Fruit fly (Drosophila melanogaster) whole organism, embryonic: ENCODE data around the gene Df31.

Experiments used
- ATbp ChIP-seq: fragments of 200-800 bp; sonication (Bioruptor generic); optimal IDR thresholded peaks from 2 replicates; lab custom pipeline; 2017; ENCODE audit warnings: missing biosample characterization, mild to moderate bottlenecking, missing genetic modification characterization, missing genetic modification reagents
- Antp ChIP-seq: fragments of 200-800 bp; sonication (Bioruptor generic); optimal IDR thresholded peaks from 3 replicates; lab custom pipeline; 2016; ENCODE audit warnings: missing biosample characterization, missing genetic modification characterization
- Awh ChIP-seq: fragments of 200-800 bp; sonication (Bioruptor generic); IDR thresholded peaks from 2 replicates; pipeline ENCODE4, ENCODE4 v1.3.6; 2022; ENCODE audit warnings: missing biosample characterization, missing genetic modification characterization
- CG10366 ChIP-seq: fragments of 200-800 bp; sonication (Bioruptor generic); IDR thresholded peaks from 2 replicates; pipeline ENCODE4 v1.3.6; 2022; ENCODE audit warnings: missing biosample characterization, missing genetic modification characterization
- CG11695 ChIP-seq: fragments of 200-800 bp; sonication (Bioruptor generic); IDR thresholded peaks from 3 replicates; pipeline ENCODE4 v1.3.6; 2022; ENCODE audit warnings: missing biosample characterization, missing genetic modification characterization
- CG12155 ChIP-seq: fragments of 200-800 bp; sonication (Bioruptor generic); optimal IDR thresholded peaks from 3 replicates; lab custom pipeline; 2016; ENCODE audit warnings: missing biosample characterization, missing genetic modification characterization
- CG12299 ChIP-seq: fragments of 200-800 bp; sonication (Bioruptor generic); optimal IDR thresholded peaks from 2 replicates; lab custom pipeline; 2018; ENCODE audit warnings: missing biosample characterization, mild to moderate bottlenecking, missing genetic modification characterization
- CG1529 ChIP-seq: fragments of 200-800 bp; sonication (Bioruptor generic); optimal IDR thresholded peaks from 3 replicates; lab custom pipeline; 2018; ENCODE audit warnings: missing biosample characterization, missing genetic modification characterization
- CG16779 ChIP-seq: fragments of 200-800 bp; sonication (Bioruptor generic); IDR thresholded peaks from 2 replicates; pipeline ENCODE4 v1.3.6; 2022; ENCODE audit warnings: missing biosample characterization, missing genetic modification characterization
- CG18476 ChIP-seq: fragments of 200-800 bp; sonication (Bioruptor generic); optimal IDR thresholded peaks from 2 replicates; lab custom pipeline; 2016; ENCODE audit warnings: missing biosample characterization, mild to moderate bottlenecking, missing genetic modification characterization
- CG18599 ChIP-seq: fragments of 200-800 bp; sonication (Bioruptor generic); optimal IDR thresholded peaks from 3 replicates; lab custom pipeline; 2017; ENCODE audit warnings: missing biosample characterization, missing genetic modification characterization, mild to moderate bottlenecking, moderate library complexity, missing genetic modification reagents
- CG30020 ChIP-seq: fragments of 200-800 bp; optimal IDR thresholded peaks from 2 replicates; lab custom pipeline; 2019; ENCODE audit warnings: missing biosample characterization, mild to moderate bottlenecking, missing genetic modification characterization, moderate library complexity
- CG4820 ChIP-seq: fragments of 200-800 bp; sonication (Bioruptor generic); optimal IDR thresholded peaks from 3 replicates; lab custom pipeline; 2016; ENCODE audit warnings: missing biosample characterization, missing genetic modification characterization
- CG5180 ChIP-seq: fragments of 200-800 bp; sonication (Bioruptor generic); optimal IDR thresholded peaks from 3 replicates; lab custom pipeline; 2017; ENCODE audit warnings: missing biosample characterization, missing genetic modification characterization, mild to moderate bottlenecking, moderate library complexity, missing genetic modification reagents
- CG6689 ChIP-seq: fragments of 200-800 bp; sonication (Bioruptor generic); IDR thresholded peaks from 2 replicates; pipeline ENCODE4 v1.3.6; 2022; ENCODE audit warnings: missing biosample characterization, missing genetic modification characterization
- CG6813 ChIP-seq: fragments of 200-800 bp; sonication (Bioruptor generic); optimal IDR thresholded peaks from 2 replicates; lab custom pipeline; 2017; ENCODE audit warnings: missing biosample characterization, missing genetic modification characterization, mild to moderate bottlenecking, moderate library complexity, missing genetic modification reagents
- CG6854 ChIP-seq: fragments of 200-800 bp; sonication (Bioruptor generic); optimal IDR thresholded peaks from 3 replicates; lab custom pipeline; 2017; ENCODE audit warnings: missing biosample characterization, mild to moderate bottlenecking, missing genetic modification characterization
- CG7963 ChIP-seq: fragments of 200-800 bp; sonication (Bioruptor generic); IDR thresholded peaks from 3 replicates; pipeline ENCODE4 v1.3.6; 2022; ENCODE audit warnings: missing biosample characterization, missing genetic modification characterization; ENCODE audit not compliant: partially characterized antibody
- CG8281 ChIP-seq: fragments of 200-800 bp; sonication (Bioruptor generic); optimal IDR thresholded peaks from 2 replicates; lab custom pipeline; 2018; ENCODE audit warnings: missing biosample characterization, mild to moderate bottlenecking, missing genetic modification characterization, moderate library complexity
- Dref ChIP-seq: fragments of 200-800 bp; sonication (Bioruptor generic); IDR thresholded peaks from 2 replicates; pipeline ENCODE4 v1.3.6; 2022; ENCODE audit warnings: missing biosample characterization, missing genetic modification characterization
- Fer3 ChIP-seq: fragments of 200-800 bp; sonication (Bioruptor generic); optimal IDR thresholded peaks from 2 replicates; lab custom pipeline; 2018; ENCODE audit warnings: missing biosample characterization, mild to moderate bottlenecking, missing genetic modification characterization, moderate library complexity
- GATAe ChIP-seq: fragments of 200-800 bp; sonication (Bioruptor generic); conservative IDR thresholded peaks from 2 replicates; pipeline ENCODE4 v1.3.6; 2022; ENCODE audit warnings: missing biosample characterization, missing genetic modification characterization
- HLH4C ChIP-seq: fragments of 200-800 bp; sonication (Bioruptor generic); IDR thresholded peaks from 3 replicates; pipeline ENCODE4 v1.3.6; 2022; ENCODE audit warnings: missing biosample characterization, missing genetic modification characterization; ENCODE audit not compliant: partially characterized antibody
- Max ChIP-seq: fragments of 200-800 bp; sonication (Bioruptor generic); optimal IDR thresholded peaks from 2 replicates; lab custom pipeline; 2016; ENCODE audit warnings: missing biosample characterization, mild to moderate bottlenecking, missing genetic modification characterization
- Six4 ChIP-seq: fragments of 200-800 bp; sonication (Bioruptor generic); optimal IDR thresholded peaks from 2 replicates; lab custom pipeline; 2016; ENCODE audit warnings: missing biosample characterization, missing genetic modification characterization
- Sox100B ChIP-seq: fragments of 200-800 bp; sonication (Bioruptor generic); optimal IDR thresholded peaks from 3 replicates; lab custom pipeline; 2018; ENCODE audit warnings: missing biosample characterization, mild to moderate bottlenecking, missing genetic modification characterization
- Ssrp ChIP-seq: fragments of 200-800 bp; sonication (Bioruptor generic); optimal IDR thresholded peaks from 2 replicates; lab custom pipeline; 2018; ENCODE audit warnings: missing biosample characterization, mild to moderate bottlenecking, missing genetic modification characterization, moderate library complexity
- az2 ChIP-seq: fragments of 200-800 bp; sonication (Bioruptor generic); optimal IDR thresholded peaks from 3 replicates; lab custom pipeline; 2016; ENCODE audit warnings: missing biosample characterization, missing genetic modification characterization
- bsh ChIP-seq, 2 experiments: fragments of 200-800 bp; sonication (Bioruptor generic); optimal IDR thresholded peaks; 2 replicates each; lab custom pipeline; 2017 to 2018; ENCODE audit warnings: mild to moderate bottlenecking in 2 of 2, missing biosample characterization in 2 of 2, missing genetic modification characterization in 2 of 2, moderate library complexity in 1 of 2
- crol ChIP-seq: fragments of 200-800 bp; sonication (Bioruptor generic); IDR thresholded peaks from 2 replicates; pipeline ENCODE4 v1.3.6; 2022; ENCODE audit warnings: missing biosample characterization, missing genetic modification characterization
- crp ChIP-seq, 2 experiments: fragments of 200-800 bp; sonication (Bioruptor generic); optimal IDR thresholded peaks; 2 replicates in 1 of 2; 3 replicates in 1 of 2; lab custom pipeline; 2017; ENCODE audit warnings: missing biosample characterization in 2 of 2, missing genetic modification characterization in 2 of 2, mild to moderate bottlenecking in 1 of 2, moderate library complexity in 1 of 2
- da ChIP-seq: fragments of 200-800 bp; sonication (Bioruptor generic); optimal IDR thresholded peaks from 2 replicates; lab custom pipeline; 2016; ENCODE audit warnings: missing biosample characterization, missing genetic modification characterization
- dpn ChIP-seq, 2 experiments: fragments of 200-800 bp; sonication (Bioruptor generic); optimal IDR thresholded peaks; 3 replicates each; lab custom pipeline; 2016; ENCODE audit warnings: missing biosample characterization in 2 of 2, missing genetic modification characterization in 2 of 2
- ftz-f1 ChIP-seq: fragments of 200-800 bp; sonication (Bioruptor generic); optimal IDR thresholded peaks from 2 replicates; lab custom pipeline; 2016; ENCODE audit warnings: missing biosample characterization, missing genetic modification characterization
- gce ChIP-seq: fragments of 200-800 bp; sonication (Bioruptor generic); IDR thresholded peaks from 3 replicates; pipeline ENCODE4 v1.3.6; 2022; ENCODE audit warnings: missing biosample characterization, missing genetic modification characterization
- gfzf ChIP-seq: fragments of 200-800 bp; sonication (Bioruptor generic); optimal IDR thresholded peaks from 2 replicates; lab custom pipeline; 2016; ENCODE audit warnings: missing biosample characterization, mild to moderate bottlenecking, missing genetic modification characterization, moderate library complexity
- gsb-n ChIP-seq: fragments of 200-800 bp; sonication (Bioruptor generic); optimal IDR thresholded peaks from 3 replicates; lab custom pipeline; 2018; ENCODE audit warnings: missing biosample characterization, mild to moderate bottlenecking, missing genetic modification characterization
- hb ChIP-seq: fragments of 200-800 bp; sonication (Bioruptor generic); IDR thresholded peaks from 3 replicates; pipeline ENCODE4 v1.3.6; 2022; ENCODE audit warnings: missing biosample characterization, missing genetic modification characterization; ENCODE audit not compliant: partially characterized antibody
- knrl ChIP-seq: fragments of 200-800 bp; sonication (Bioruptor generic); IDR thresholded peaks from 3 replicates; pipeline ENCODE4 v1.3.6; 2022; ENCODE audit warnings: missing biosample characterization, missing genetic modification characterization; ENCODE audit not compliant: partially characterized antibody
- lov ChIP-seq, 2 experiments: fragments of 200-800 bp in 1 of 2; fragments of >200 bp in 1 of 2; sonication (Bioruptor generic) in 1 of 2; IDR thresholded peaks in 1 of 2; optimal IDR thresholded peaks in 1 of 2; 2 replicates in 1 of 2; 3 replicates in 1 of 2; pipeline versions ENCODE4 v1.3.6 to Lab custom; 2017 to 2022; ENCODE audit warnings: missing biosample characterization in 1 of 2, missing genetic modification characterization in 1 of 2
- nau ChIP-seq: fragments of 200-800 bp; sonication (Bioruptor generic); optimal IDR thresholded peaks from 3 replicates; lab custom pipeline; 2017; ENCODE audit warnings: missing biosample characterization, mild to moderate bottlenecking, missing genetic modification characterization, missing genetic modification reagents
- ro ChIP-seq: fragments of 200-800 bp; sonication (Bioruptor generic); IDR thresholded peaks from 2 replicates; pipeline ENCODE4 v1.3.6; 2022; ENCODE audit warnings: missing biosample characterization, missing genetic modification characterization
- seq ChIP-seq: fragments of 200-800 bp; sonication (Bioruptor generic); IDR thresholded peaks from 2 replicates; pipeline ENCODE4 v1.3.6; 2022; ENCODE audit warnings: missing biosample characterization, missing genetic modification characterization
- twi ChIP-seq: fragments of 200-800 bp; optimal IDR thresholded peaks from 2 replicates; lab custom pipeline; 2019; ENCODE audit warnings: missing biosample characterization, mild to moderate bottlenecking, missing genetic modification characterization, moderate library complexity
- usp ChIP-seq: fragments of >200 bp; optimal IDR thresholded peaks from 2 replicates; lab custom pipeline; 2017; ENCODE audit warnings: missing biosample characterization, missing genetic modification characterization
- vvl ChIP-seq: fragments of 200-800 bp; sonication (Bioruptor generic); IDR thresholded peaks from 2 replicates; pipeline ENCODE4 v1.3.6; 2022; ENCODE audit warnings: missing biosample characterization, missing genetic modification characterization
- wdn ChIP-seq: fragments of 200-800 bp; sonication (Bioruptor generic); IDR thresholded peaks from 2 replicates; pipeline ENCODE4 v1.3.6; 2022; ENCODE audit warnings: missing biosample characterization, missing genetic modification characterization
- zen ChIP-seq: fragments of 200-800 bp; sonication (Bioruptor generic); optimal IDR thresholded peaks from 3 replicates; lab custom pipeline; 2018; ENCODE audit warnings: missing biosample characterization, mild to moderate bottlenecking, missing genetic modification characterization, moderate library complexity
- zfh2 ChIP-seq: fragments of 200-800 bp; sonication (Bioruptor generic); optimal IDR thresholded peaks from 2 replicates; lab custom pipeline; 2016; ENCODE audit warnings: missing biosample characterization, missing genetic modification characterization

Df31 gene

DNA sequence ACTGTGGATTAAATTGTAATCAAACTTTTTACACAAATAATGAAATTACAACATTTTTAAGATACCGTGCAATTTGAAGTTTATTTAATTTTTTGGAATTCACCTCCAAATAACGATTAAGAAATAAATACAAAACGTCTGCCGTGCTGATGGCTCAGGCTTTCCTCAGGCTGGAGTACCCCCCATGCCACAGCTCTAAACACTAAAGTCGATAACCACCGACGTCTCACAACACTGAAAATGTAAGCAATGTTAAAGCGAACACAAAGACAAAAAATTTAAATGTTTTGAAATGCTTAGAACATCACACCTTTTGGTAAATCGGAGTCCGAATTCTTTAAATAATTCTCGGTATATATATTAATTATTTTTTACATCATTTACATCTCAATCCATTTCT is 27.7 kb upstream of the Df31 start (continued):
- peak; percentile 36 for TF ChIP-seq Ssrp (tag; lab: Kevin White, UChicago)
- TF ChIP-seq Six4 (GFP tag; lab: Kevin White, UChicago) = peak; percentile 3
- TF ChIP-seq zen (tag; lab: Kevin White, UChicago) = peak; percentile 16
- TF ChIP-seq twi (tag; lab: Kevin White, UChicago) = peak; percentile 18
- no peak for TF ChIP-seq CG6854
- TF ChIP-seq gce = no peak; the same call in 2 of the 3 replicates
- peak; percentile 63 for TF ChIP-seq Dref (GFP tag; lab: Robert Waterston, UW)
- TF ChIP-seq CG6689 (GFP tag; lab: Robert Waterston, UW) = peak; percentile 60
- no peak for TF ChIP-seq CG5180
- peak; percentile 30 for TF ChIP-seq Max
- TF ChIP-seq seq = peak; percentile 38; the same call in 1 of the 2 replicates
- peak; percentile 41 for TF ChIP-seq ATbp (GFP tag; lab: Kevin White, UChicago)
- peak; percentile 74 for TF ChIP-seq zfh2 (GFP tag; lab: Kevin White, UChicago)
- no peak for TF ChIP-seq GATAe (GFP tag; lab: Robert Waterston, UW)
- TF ChIP-seq CG12299 (tag; lab: Kevin White, UChicago) = peak; percentile 1
- no peak for TF ChIP-seq ro (GFP tag; lab: Robert Waterston, UW)
- TF ChIP-seq CG30020 = peak; percentile 90
- no peak for TF ChIP-seq hb (GFP tag; lab: Robert Waterston, UW)
- no peak for TF ChIP-seq da (GFP tag; lab: Kevin White, UChicago)
- no peak for TF ChIP-seq gsb-n
- peak; percentile 50 for TF ChIP-seq CG4820 (GFP tag; lab: Kevin White, UChicago)
- no peak for TF ChIP-seq CG18599
- peak; percentile 51 to 69 for TF ChIP-seq dpn (GFP tag; optimal IDR thresholded peaks at IDR 0.05; lab: Kevin White, UChicago)
- TF ChIP-seq az2 (GFP tag; lab: Kevin White, UChicago) = peak; percentile 42
- no peak for TF ChIP-seq lov (optimal IDR thresholded peaks at IDR 0.05; lab: Kevin White, UChicago)
- TF ChIP-seq lov (GFP tag; IDR thresholded peaks at IDR 0.05; lab: Robert Waterston, UW) = no peak
- peak; percentile 35 for TF ChIP-seq Sox100B (GFP tag; lab: Kevin White, UChicago)
- no peak for TF ChIP-seq crol (GFP tag; lab: Robert Waterston, UW)
- no peak for TF ChIP-seq gfzf (GFP tag; lab: Kevin White, UChicago)
- peak; percentile 22 for TF ChIP-seq CG1529 (GFP tag; lab: Kevin White, UChicago)
- peak; percentile 63 for TF ChIP-seq CG10366 (GFP tag; lab: Robert Waterston, UW)
- TF ChIP-seq CG16779 (GFP tag; lab: Robert Waterston, UW) = peak; percentile 71
- no peak for TF ChIP-seq CG6813 (GFP tag; lab: Kevin White, UChicago)
- peak; percentile 44; the same call in 2 of the 3 replicates for TF ChIP-seq knrl (GFP tag; lab: Robert Waterston, UW)
- TF ChIP-seq bsh (GFP tag; optimal IDR thresholded peaks at IDR 0.05; lab: Kevin White, UChicago) = peak in 1 of 2 experiments; percentile 59
- no peak for TF ChIP-seq nau (GFP tag; lab: Kevin White, UChicago)
- TF ChIP-seq CG12155 = peak; percentile 38
- no peak for TF ChIP-seq usp (GFP tag; lab: Kevin White, UChicago)
- no peak for TF ChIP-seq CG7963 (GFP tag; lab: Robert Waterston, UW)
- no peak for TF ChIP-seq HLH4C (GFP tag; lab: Robert Waterston, UW)
- peak; percentile 50 for TF ChIP-seq Antp (GFP tag; lab: Kevin White, UChicago)
- TF ChIP-seq vvl (GFP tag; lab: Robert Waterston, UW) = no peak
- peak; percentile 23 for TF ChIP-seq ftz-f1
- peak; percentile 15; the same call in 1 of the 2 replicates for TF ChIP-seq wdn (GFP tag; lab: Robert Waterston, UW)
- peak; percentile 59 for TF ChIP-seq Fer3 (tag; lab: Kevin White, UChicago)
- TF ChIP-seq CG11695 (GFP tag; lab: Robert Waterston, UW) = peak; percentile 57; the same call in 1 of the 3 replicates
- TF ChIP-seq Awh (GFP tag; lab: Robert Waterston, UW) = peak; percentile 40; the same call in 1 of the 2 replicates
- peak in 1 of 2 experiments; percentile 9 for TF ChIP-seq crp (GFP tag; optimal IDR thresholded peaks at IDR 0.05; lab: Kevin White, UChicago)
- no peak for TF ChIP-seq CG18476 (GFP tag; lab: Kevin White, UChicago)
- TF ChIP-seq CG8281 (tag; lab: Kevin White, UChicago) = no peak
